Fruit fly (Drosophila melanogaster) whole organism, embryonic: ENCODE results near the gene CG15543.

Experiments used
- Aef1 ChIP-seq: fragments of 200-800 bp; sonication (Bioruptor generic); IDR thresholded peaks from 3 replicates; pipeline ENCODE4 v1.3.6; 2022; ENCODE audit warnings: missing biosample characterization, missing genetic modification characterization
- Asciz ChIP-seq: fragments of 200-800 bp; sonication (Bioruptor generic); optimal IDR thresholded peaks from 2 replicates; lab custom pipeline; 2017; ENCODE audit warnings: missing biosample characterization, mild to moderate bottlenecking, missing genetic modification characterization, missing genetic modification reagents
- B-H2 ChIP-seq: fragments of 200-800 bp; sonication (Bioruptor generic); optimal IDR thresholded peaks from 2 replicates; lab custom pipeline; 2018; ENCODE audit warnings: missing biosample characterization, mild to moderate bottlenecking, missing genetic modification characterization
- CG10147 ChIP-seq: fragments of 200-800 bp; sonication (Bioruptor generic); optimal IDR thresholded peaks from 2 replicates; lab custom pipeline; 2019; ENCODE audit warnings: missing biosample characterization, mild to moderate bottlenecking, missing genetic modification characterization, moderate library complexity
- CG10321 ChIP-seq: fragments of 200-800 bp; sonication (Bioruptor generic); IDR thresholded peaks from 2 replicates; pipeline ENCODE4 v1.3.6; 2022; ENCODE audit warnings: missing biosample characterization, missing genetic modification characterization
- CG11696 ChIP-seq: fragments of 200-800 bp; sonication (Bioruptor generic); IDR thresholded peaks from 2 replicates; pipeline ENCODE4 v1.3.6; 2022; ENCODE audit warnings: missing biosample characterization, missing genetic modification characterization
- CG12219 ChIP-seq: fragments of 200-800 bp; sonication (Bioruptor generic); optimal IDR thresholded peaks from 3 replicates; lab custom pipeline; 2018; ENCODE audit warnings: missing biosample characterization, mild to moderate bottlenecking, missing genetic modification characterization
- CG13287 ChIP-seq: fragments of 200-800 bp; sonication (Bioruptor generic); IDR thresholded peaks from 2 replicates; pipeline ENCODE4 v1.3.6; 2022; ENCODE audit warnings: missing biosample characterization, missing genetic modification characterization; ENCODE audit not compliant: partially characterized antibody
- CG13775 ChIP-seq: fragments of 200-800 bp; sonication (Bioruptor generic); optimal IDR thresholded peaks from 3 replicates; lab custom pipeline; 2017; ENCODE audit warnings: missing biosample characterization, mild to moderate bottlenecking, missing genetic modification characterization
- CG15011 ChIP-seq: fragments of 200-800 bp; sonication (Bioruptor generic); optimal IDR thresholded peaks from 3 replicates; lab custom pipeline; 2018; ENCODE audit warnings: missing biosample characterization, mild to moderate bottlenecking, missing genetic modification characterization
- CG16815 ChIP-seq: fragments of 200-800 bp; sonication (Bioruptor generic); optimal IDR thresholded peaks from 3 replicates; lab custom pipeline; 2017; ENCODE audit warnings: missing biosample characterization, mild to moderate bottlenecking, missing genetic modification characterization
- CG17612 ChIP-seq: fragments of 200-800 bp; sonication (Bioruptor generic); IDR thresholded peaks from 2 replicates; pipeline ENCODE4 v1.3.6; 2022; ENCODE audit warnings: missing biosample characterization, missing genetic modification characterization
- CG17829 ChIP-seq: fragments of 200-800 bp; optimal IDR thresholded peaks from 2 replicates; lab custom pipeline; 2019; ENCODE audit warnings: missing biosample characterization, mild to moderate bottlenecking, missing genetic modification characterization, moderate library complexity
- CG18011 ChIP-seq: fragments of 200-800 bp; sonication (Bioruptor generic); optimal IDR thresholded peaks from 2 replicates; lab custom pipeline; 2017; ENCODE audit warnings: missing biosample characterization, missing genetic modification characterization, mild to moderate bottlenecking, moderate library complexity, missing genotype
- CG18476 ChIP-seq: fragments of 200-800 bp; sonication (Bioruptor generic); optimal IDR thresholded peaks from 2 replicates; lab custom pipeline; 2016; ENCODE audit warnings: missing biosample characterization, mild to moderate bottlenecking, missing genetic modification characterization
- CG2889 ChIP-seq: fragments of 200-800 bp; sonication (Bioruptor generic); IDR thresholded peaks from 3 replicates; pipeline ENCODE4 v1.3.6; 2022; ENCODE audit warnings: missing biosample characterization, missing genetic modification characterization
- CG6175 ChIP-seq: fragments of 200-800 bp; sonication (Bioruptor generic); IDR thresholded peaks from 3 replicates; pipeline ENCODE4 v1.3.6; 2022; ENCODE audit warnings: missing biosample characterization, missing genetic modification characterization
- CG7786 ChIP-seq: fragments of 200-800 bp; sonication (Bioruptor generic); optimal IDR thresholded peaks from 2 replicates; lab custom pipeline; 2016; ENCODE audit warnings: missing biosample characterization, missing genetic modification characterization
- Dip3 ChIP-seq: fragments of 200-800 bp; sonication (Bioruptor generic); optimal IDR thresholded peaks from 3 replicates; lab custom pipeline; 2016; ENCODE audit warnings: missing biosample characterization, missing genetic modification characterization
- Dll ChIP-seq: fragments of 200-800 bp; sonication (Bioruptor generic); IDR thresholded peaks from 4 replicates; pipeline ENCODE4 v1.3.6; 2022; ENCODE audit warnings: missing biosample characterization, missing genetic modification characterization; ENCODE audit not compliant: partially characterized antibody
- Drgx ChIP-seq: fragments of 200-800 bp; sonication (Bioruptor generic); IDR thresholded peaks from 2 replicates; pipeline ENCODE4 v1.3.6; 2022; ENCODE audit warnings: missing biosample characterization, missing genetic modification characterization
- E2f1 ChIP-seq: fragments of 200-800 bp; sonication (Bioruptor generic); IDR thresholded peaks from 2 replicates; pipeline ENCODE4 v1.3.6; 2022; ENCODE audit warnings: missing biosample characterization, missing genetic modification characterization
- Fer3 ChIP-seq: fragments of 200-800 bp; sonication (Bioruptor generic); optimal IDR thresholded peaks from 2 replicates; lab custom pipeline; 2018; ENCODE audit warnings: missing biosample characterization, mild to moderate bottlenecking, missing genetic modification characterization, moderate library complexity
- H15 ChIP-seq: fragments of 200-800 bp; sonication (Bioruptor generic); IDR thresholded peaks from 3 replicates; pipeline ENCODE4 v1.3.6; 2022; ENCODE audit warnings: missing biosample characterization, missing genetic modification characterization
- Lhr ChIP-seq: fragments of 200-800 bp; sonication (Bioruptor generic); optimal IDR thresholded peaks from 3 replicates; lab custom pipeline; 2017; ENCODE audit warnings: mild to moderate bottlenecking, missing biosample characterization, missing genetic modification reagents, missing genetic modification characterization
- NK7.1 ChIP-seq: fragments of 200-800 bp; sonication (Bioruptor generic); optimal IDR thresholded peaks from 3 replicates; lab custom pipeline; 2016; ENCODE audit warnings: missing biosample characterization, missing genetic modification characterization
- Trl ChIP-seq, 3 experiments: fragments of >200 bp in 2 of 3; fragments of 200-800 bp in 1 of 3; sonication (Bioruptor generic) in 1 of 3; optimal IDR thresholded peaks; 2 replicates in 1 of 3; 3 replicates in 2 of 3; lab custom pipeline; 2016 to 2017; ENCODE audit warnings: missing biosample characterization in 1 of 3, missing genetic modification characterization in 1 of 3
- Xbp1 ChIP-seq: fragments of 200-800 bp; sonication (Bioruptor generic); optimal IDR thresholded peaks from 3 replicates; lab custom pipeline; 2016; ENCODE audit warnings: missing biosample characterization, mild to moderate bottlenecking, missing genetic modification characterization
- amos ChIP-seq: fragments of 200-800 bp; sonication (Bioruptor generic); IDR thresholded peaks from 2 replicates; pipeline ENCODE4 v1.3.6; 2022; ENCODE audit warnings: missing biosample characterization, missing genetic modification characterization; ENCODE audit not compliant: partially characterized antibody
- ato ChIP-seq: fragments of 200-800 bp; sonication (Bioruptor generic); IDR thresholded peaks from 2 replicates; pipeline ENCODE4 v1.3.6; 2022; ENCODE audit warnings: missing biosample characterization, missing genetic modification characterization; ENCODE audit not compliant: partially characterized antibody
- bowl ChIP-seq: fragments of 200-800 bp; sonication (Bioruptor generic); IDR thresholded peaks from 2 replicates; pipeline ENCODE4 v1.3.6; 2022; ENCODE audit warnings: missing biosample characterization, missing genetic modification characterization
- btn ChIP-seq: fragments of 200-800 bp; sonication (Bioruptor generic); optimal IDR thresholded peaks from 2 replicates; lab custom pipeline; 2016; ENCODE audit warnings: missing biosample characterization, missing genetic modification characterization
- ems ChIP-seq: fragments of 200-800 bp; sonication (Bioruptor generic); optimal IDR thresholded peaks from 3 replicates; lab custom pipeline; 2016; ENCODE audit warnings: missing biosample characterization, missing genetic modification characterization
- eve ChIP-seq, 2 experiments: fragments of >200 bp; optimal IDR thresholded peaks; 2 replicates each; lab custom pipeline; 2017; ENCODE audit warnings: missing biosample characterization in 2 of 2, missing genetic modification characterization in 2 of 2
- gsb ChIP-seq: fragments of 200-800 bp; sonication (Bioruptor generic); IDR thresholded peaks from 2 replicates; pipeline ENCODE4 v1.3.6; 2022; ENCODE audit warnings: missing biosample characterization, missing genetic modification characterization
- h ChIP-seq: fragments of >200 bp; optimal IDR thresholded peaks from 2 replicates; lab custom pipeline; 2017
- nau ChIP-seq: fragments of 200-800 bp; sonication (Bioruptor generic); optimal IDR thresholded peaks from 3 replicates; lab custom pipeline; 2017; ENCODE audit warnings: missing biosample characterization, mild to moderate bottlenecking, missing genetic modification characterization, missing genetic modification reagents
- phol ChIP-seq: fragments of 200-800 bp; sonication (Bioruptor generic); optimal IDR thresholded peaks from 3 replicates; lab custom pipeline; 2018; ENCODE audit warnings: missing biosample characterization, mild to moderate bottlenecking, missing genetic modification characterization, moderate library complexity
- rib ChIP-seq: fragments of 200-800 bp; sonication (Bioruptor generic); IDR thresholded peaks from 2 replicates; pipeline ENCODE4 v1.3.6; 2022; ENCODE audit warnings: missing biosample characterization, missing genetic modification characterization
- run ChIP-seq: fragments of 200-800 bp; sonication (Bioruptor generic); optimal IDR thresholded peaks from 3 replicates; lab custom pipeline; 2018; ENCODE audit warnings: missing biosample characterization, mild to moderate bottlenecking, missing genetic modification characterization
- sim ChIP-seq: fragments of 200-800 bp; sonication (Bioruptor generic); IDR thresholded peaks from 2 replicates; pipeline ENCODE4 v1.3.6; 2022; ENCODE audit warnings: missing biosample characterization, missing genetic modification characterization
- slp2 ChIP-seq: fragments of 200-800 bp; sonication (Bioruptor generic); optimal IDR thresholded peaks from 2 replicates; lab custom pipeline; 2016; ENCODE audit warnings: missing biosample characterization, missing genetic modification characterization
- so ChIP-seq: fragments of 200-800 bp; sonication (Bioruptor generic); IDR thresholded peaks from 3 replicates; pipeline ENCODE4 v1.3.6; 2022; ENCODE audit warnings: missing biosample characterization, missing genetic modification characterization
- sqz ChIP-seq: fragments of 200-800 bp; sonication (Bioruptor generic); optimal IDR thresholded peaks from 3 replicates; lab custom pipeline; 2018; ENCODE audit warnings: missing biosample characterization, mild to moderate bottlenecking, missing genetic modification characterization
- sug ChIP-seq: fragments of 200-800 bp; optimal IDR thresholded peaks from 2 replicates; lab custom pipeline; 2019; ENCODE audit warnings: missing biosample characterization, mild to moderate bottlenecking, missing genetic modification characterization, moderate library complexity
- twi ChIP-seq: fragments of 200-800 bp; optimal IDR thresholded peaks from 2 replicates; lab custom pipeline; 2019; ENCODE audit warnings: missing biosample characterization, mild to moderate bottlenecking, missing genetic modification characterization, moderate library complexity
- vnd ChIP-seq: fragments of 200-800 bp; sonication (Bioruptor generic); IDR thresholded peaks from 3 replicates; pipeline ENCODE4 v1.3.6; 2022; ENCODE audit warnings: missing biosample characterization, missing genetic modification characterization; ENCODE audit not compliant: partially characterized antibody
- vvl ChIP-seq: fragments of 200-800 bp; sonication (Bioruptor generic); IDR thresholded peaks from 2 replicates; pipeline ENCODE4 v1.3.6; 2022; ENCODE audit warnings: missing biosample characterization, missing genetic modification characterization
- wek ChIP-seq: fragments of 200-800 bp; sonication (Bioruptor generic); optimal IDR thresholded peaks from 3 replicates; lab custom pipeline; 2018; ENCODE audit warnings: missing biosample characterization, mild to moderate bottlenecking, missing genetic modification characterization, moderate library complexity
- zen2 ChIP-seq: fragments of 200-800 bp; sonication (Bioruptor generic); IDR thresholded peaks from 3 replicates; pipeline ENCODE4 v1.3.6; 2022; ENCODE audit warnings: missing biosample characterization, missing genetic modification characterization; ENCODE audit not compliant: partially characterized antibody
- zfh1 ChIP-seq: fragments of 200-800 bp; sonication (Bioruptor generic); IDR thresholded peaks from 3 replicates; pipeline ENCODE4 v1.3.6; 2022; ENCODE audit warnings: missing biosample characterization, missing genetic modification characterization

The CG15543 gene

DNA sequence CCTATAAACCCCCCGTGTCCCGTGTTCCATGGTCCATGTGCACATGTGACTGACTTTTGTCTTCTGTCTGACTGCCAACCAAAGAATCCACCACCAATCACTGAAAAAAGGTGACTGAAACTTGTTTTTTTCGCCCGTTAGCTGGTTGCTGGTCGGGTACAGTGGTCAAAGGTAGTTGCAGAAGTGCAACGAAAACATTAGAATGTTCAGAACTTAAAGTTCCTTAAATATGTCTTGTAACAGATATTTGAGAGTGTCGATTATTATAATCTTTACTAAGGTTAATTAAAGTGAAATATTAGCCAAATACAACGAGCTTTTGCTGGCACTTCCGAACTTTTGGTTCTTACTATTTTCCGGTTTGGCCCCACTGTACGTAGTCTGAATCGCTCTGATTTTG, 18.5 kb downstream of the CG15543 start (continued):
- TF ChIP-seq B-H2 (GFP tag; lab: Kevin White, UChicago) (no peak), bowl (GFP tag; lab: Robert Waterston, UW) (no peak), CG12219 (GFP tag; lab: Kevin White, UChicago) (peak; percentile 46), CG13775 (peak; percentile 16), btn (GFP tag; lab: Kevin White, UChicago) (no peak), E2f1 (GFP tag; lab: Robert Waterston, UW) (peak; percentile 53), gsb (GFP tag; lab: Robert Waterston, UW) (no peak), Drgx (GFP tag; lab: Robert Waterston, UW) (no peak), CG11696 (GFP tag; lab: Robert Waterston, UW) (no peak), Lhr (peak; percentile 14), Asciz (peak; percentile 38), Fer3 (tag; lab: Kevin White, UChicago) (peak; percentile 7), CG7786 (GFP tag; lab: Kevin White, UChicago) (peak; percentile 25), h (lab: Kevin White, UChicago) (no peak), slp2 (GFP tag; lab: Kevin White, UChicago) (peak; percentile 17), Dip3 (GFP tag; lab: Kevin White, UChicago) (no peak), Trl (optimal IDR thresholded peaks at IDR 0.05; lab: Kevin White, UChicago) (no peak), Trl (GFP tag; optimal IDR thresholded peaks at IDR 0.05; lab: Kevin White, UChicago) (peak; percentile 4), ems (GFP tag; lab: Kevin White, UChicago) (peak; percentile 44), Dll (GFP tag; lab: Robert Waterston, UW) (no peak), twi (peak; percentile 15), CG17612 (GFP tag; lab: Robert Waterston, UW) (no peak), vvl (peak; percentile 17; the same call in 1 of the 2 replicates), CG16815 (GFP tag; lab: Kevin White, UChicago) (peak; percentile 53), zen2 (GFP tag; lab: Robert Waterston, UW) (no peak), CG18476 (peak; percentile 51), nau (GFP tag; lab: Kevin White, UChicago) (no peak), phol (tag; lab: Kevin White, UChicago) (peak; percentile 72), run (no peak), CG2889 (GFP tag; lab: Robert Waterston, UW) (no peak), CG15011 (GFP tag; lab: Kevin White, UChicago) (no peak), CG17829 (tag; lab: Kevin White, UChicago) (peak; percentile 63), H15 (no peak), sqz (GFP tag; lab: Kevin White, UChicago) (peak; percentile 49), zfh1 (GFP tag; lab: Robert Waterston, UW) (peak; percentile 62; the same call in 2 of the 3 replicates), eve (GFP tag; optimal IDR thresholded peaks at IDR 0.05; lab: Kevin White, UChicago) (peak in 1 of 2 experiments; percentile 70), vnd (GFP tag; lab: Robert Waterston, UW) (no peak), wek (GFP tag; lab: Kevin White, UChicago) (no peak), Xbp1 (GFP tag; lab: Kevin White, UChicago) (peak; percentile 54), CG6175 (GFP tag; lab: Robert Waterston, UW) (no peak), CG10147 (no peak), ato (GFP tag; lab: Robert Waterston, UW) (no peak), NK7.1 (GFP tag; lab: Kevin White, UChicago) (no peak), amos (GFP tag; lab: Robert Waterston, UW) (no peak), so (peak; percentile 49; the same call in 1 of the 3 replicates), sim (GFP tag; lab: Robert Waterston, UW) (0 out of 2 replicates have a peak, but pooled peaks have one; percentile 21), sug (no peak), CG10321 (GFP tag; lab: Robert Waterston, UW) (no peak), Aef1 (GFP tag; lab: Robert Waterston, UW) (no peak; the same call in 2 of the 3 replicates), CG18011 (no peak), rib (GFP tag; lab: Robert Waterston, UW) (no peak), CG13287 (GFP tag; lab: Robert Waterston, UW) (no peak)
